Worm (Caenorhabditis elegans) whole organism, L2 larva: ENCODE data around the gene CC8.3.

Source experiments
- ama-1 ChIP-seq: fragments of 150-350 bp; optimal IDR thresholded peaks from 2 replicates; lab custom pipeline; 2018; ENCODE audit warnings: inconsistent platforms
- ceh-16 ChIP-seq: fragments of 150-350 bp; optimal IDR thresholded peaks from 2 replicates; lab custom pipeline; 2014; ENCODE audit warnings: missing biosample characterization, missing genetic modification characterization
- unc-62 ChIP-seq: fragments of 150-350 bp; optimal IDR thresholded peaks from 2 replicates; lab custom pipeline; 2014; ENCODE audit warnings: missing biosample characterization, missing genetic modification reagents, missing genetic modification characterization

DNA sequence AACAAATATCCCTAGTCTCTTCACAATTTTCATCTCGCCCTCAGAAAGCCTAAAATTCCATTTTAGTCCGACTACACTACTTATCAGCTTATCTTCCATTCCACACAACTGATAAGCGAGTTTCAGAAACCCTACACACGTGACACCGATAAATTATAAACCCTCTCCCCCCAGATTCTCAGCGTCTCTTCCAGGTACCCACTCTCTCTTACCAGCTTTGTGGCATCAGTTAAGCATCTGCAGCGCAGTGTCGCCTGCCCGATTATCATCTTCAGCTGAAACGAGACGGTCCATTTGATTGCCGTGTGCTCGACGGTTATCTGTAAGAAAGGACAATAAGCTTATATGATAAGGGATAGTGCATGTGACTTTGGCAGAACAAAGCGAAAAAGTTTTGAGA is 30.2 kb downstream of the CC8.3 start:
- TF ChIP-seq unc-62 (GFP tag; lab: Kevin White, UChicago), result no peak
- no peak for TF ChIP-seq ama-1
- no peak for TF ChIP-seq ceh-16 (tag; lab: Kevin White, UChicago)
